Fruit fly (Drosophila melanogaster) whole organism, embryonic: ENCODE results near the gene uif.

Experiments
- Atf-2 ChIP-seq: fragments of 200-800 bp; sonication (Bioruptor generic); optimal IDR thresholded peaks from 2 replicates; lab custom pipeline; 2016; ENCODE audit warnings: missing biosample characterization, missing genetic modification characterization
- Bdp1 ChIP-seq: fragments of 200-800 bp; sonication (Bioruptor generic); optimal IDR thresholded peaks from 3 replicates; lab custom pipeline; 2016; ENCODE audit warnings: missing biosample characterization, missing genetic modification characterization
- CG10462 ChIP-seq: fragments of 200-800 bp; sonication (Bioruptor generic); optimal IDR thresholded peaks from 2 replicates; lab custom pipeline; 2016; ENCODE audit warnings: missing biosample characterization, missing genetic modification characterization
- CG11398 ChIP-seq: fragments of 200-800 bp; sonication (Bioruptor generic); optimal IDR thresholded peaks from 2 replicates; lab custom pipeline; 2016; ENCODE audit warnings: missing biosample characterization, missing genetic modification characterization
- CG11504 ChIP-seq: fragments of 200-800 bp; sonication (Bioruptor generic); optimal IDR thresholded peaks from 3 replicates; lab custom pipeline; 2019; ENCODE audit warnings: missing biosample characterization, mild to moderate bottlenecking, missing genetic modification characterization, moderate library complexity
- CG1647 ChIP-seq: fragments of 200-800 bp; sonication (Bioruptor generic); optimal IDR thresholded peaks from 3 replicates; lab custom pipeline; 2016; ENCODE audit warnings: missing biosample characterization, missing genetic modification characterization
- CG17385 ChIP-seq: fragments of 200-800 bp; sonication (Bioruptor generic); optimal IDR thresholded peaks from 3 replicates; lab custom pipeline; 2018; ENCODE audit warnings: missing biosample characterization, mild to moderate bottlenecking, missing genetic modification characterization
- CG1792 ChIP-seq: fragments of 200-800 bp; sonication (Bioruptor generic); optimal IDR thresholded peaks from 2 replicates; lab custom pipeline; 2016; ENCODE audit warnings: missing biosample characterization, missing genetic modification characterization
- CG18599 ChIP-seq: fragments of 200-800 bp; sonication (Bioruptor generic); optimal IDR thresholded peaks from 3 replicates; lab custom pipeline; 2017; ENCODE audit warnings: missing biosample characterization, missing genetic modification characterization, mild to moderate bottlenecking, moderate library complexity, missing genetic modification reagents
- CG18619 ChIP-seq: fragments of 200-800 bp; sonication (Bioruptor generic); optimal IDR thresholded peaks from 3 replicates; lab custom pipeline; 2017; ENCODE audit warnings: missing biosample characterization, mild to moderate bottlenecking, missing genetic modification characterization
- CG31441 ChIP-seq: fragments of 200-800 bp; sonication (Bioruptor generic); IDR thresholded peaks from 2 replicates; pipeline ENCODE4 v1.3.6; 2022; ENCODE audit warnings: missing biosample characterization, missing genetic modification characterization
- CG5180 ChIP-seq: fragments of 200-800 bp; sonication (Bioruptor generic); optimal IDR thresholded peaks from 3 replicates; lab custom pipeline; 2017; ENCODE audit warnings: missing biosample characterization, missing genetic modification characterization, mild to moderate bottlenecking, moderate library complexity, missing genetic modification reagents
- CG7745 ChIP-seq: fragments of 200-800 bp; sonication (Bioruptor generic); optimal IDR thresholded peaks from 2 replicates; lab custom pipeline; 2018; ENCODE audit warnings: missing biosample characterization, mild to moderate bottlenecking, missing genetic modification characterization, moderate library complexity
- CkIIα-i1 ChIP-seq: fragments of 200-800 bp; sonication (Bioruptor generic); IDR thresholded peaks from 2 replicates; pipeline ENCODE4 v1.3.6; 2022; ENCODE audit warnings: missing biosample characterization, missing genetic modification characterization
- CoRest ChIP-seq: fragments of 200-800 bp; sonication (Bioruptor generic); optimal IDR thresholded peaks from 3 replicates; lab custom pipeline; 2018; ENCODE audit warnings: missing biosample characterization, mild to moderate bottlenecking, missing genetic modification characterization, moderate library complexity
- Hr39 ChIP-seq: fragments of >200 bp; optimal IDR thresholded peaks from 2 replicates; lab custom pipeline; 2017
- MTF-1 ChIP-seq: fragments of 200-800 bp; sonication (Bioruptor generic); optimal IDR thresholded peaks from 2 replicates; lab custom pipeline; 2018; ENCODE audit warnings: missing biosample characterization, mild to moderate bottlenecking, missing genetic modification characterization, borderline replicate concordance
- Nf-YB ChIP-seq: fragments of 200-800 bp; sonication (Bioruptor generic); optimal IDR thresholded peaks from 3 replicates; lab custom pipeline; 2019; ENCODE audit warnings: missing biosample characterization, mild to moderate bottlenecking, missing genetic modification characterization, moderate library complexity
- Pdp1 ChIP-seq, 2 experiments: fragments of 200-800 bp; sonication (Bioruptor generic); optimal IDR thresholded peaks; 3 replicates each; lab custom pipeline; 2016; ENCODE audit warnings: missing biosample characterization in 2 of 2, missing genetic modification characterization in 2 of 2, mild to moderate bottlenecking in 1 of 2, moderate library complexity in 1 of 2
- Poxn ChIP-seq: fragments of 200-800 bp; sonication (Bioruptor generic); IDR thresholded peaks from 2 replicates; pipeline ENCODE4 v1.3.6; 2022; ENCODE audit warnings: missing biosample characterization, missing genetic modification characterization
- Taf1 ChIP-seq: fragments of 200-800 bp; sonication (Bioruptor generic); IDR thresholded peaks from 2 replicates; pipeline ENCODE4 v1.3.6; 2022; ENCODE audit warnings: missing biosample characterization, missing genetic modification characterization
- ato ChIP-seq: fragments of 200-800 bp; sonication (Bioruptor generic); IDR thresholded peaks from 2 replicates; pipeline ENCODE4 v1.3.6; 2022; ENCODE audit warnings: missing biosample characterization, missing genetic modification characterization; ENCODE audit not compliant: partially characterized antibody
- bab2 ChIP-seq: fragments of 200-800 bp; sonication (Bioruptor generic); optimal IDR thresholded peaks from 2 replicates; lab custom pipeline; 2016; ENCODE audit warnings: missing biosample characterization, missing genetic modification characterization
- bbx ChIP-seq: fragments of 200-800 bp; sonication (Bioruptor generic); IDR thresholded peaks from 2 replicates; pipeline ENCODE4 v1.3.6; 2022; ENCODE audit warnings: missing biosample characterization, missing genetic modification characterization; ENCODE audit not compliant: partially characterized antibody
- cg ChIP-seq: fragments of 200-800 bp; sonication (Bioruptor generic); optimal IDR thresholded peaks from 3 replicates; lab custom pipeline; 2019; ENCODE audit warnings: missing biosample characterization, mild to moderate bottlenecking, missing genetic modification characterization, moderate library complexity
- chinmo ChIP-seq: fragments of 200-800 bp; sonication (Bioruptor generic); IDR thresholded peaks from 4 replicates; pipeline ENCODE4 v1.3.6; 2022; ENCODE audit warnings: missing biosample characterization, missing genetic modification characterization; ENCODE audit not compliant: partially characterized antibody
- crp ChIP-seq, 2 experiments: fragments of 200-800 bp; sonication (Bioruptor generic); optimal IDR thresholded peaks; 2 replicates in 1 of 2; 3 replicates in 1 of 2; lab custom pipeline; 2017; ENCODE audit warnings: missing biosample characterization in 2 of 2, missing genetic modification characterization in 2 of 2, mild to moderate bottlenecking in 1 of 2, moderate library complexity in 1 of 2
- dan ChIP-seq: fragments of 200-800 bp; sonication (Bioruptor generic); IDR thresholded peaks from 2 replicates; pipeline ENCODE4 v1.3.6; 2022; ENCODE audit warnings: missing biosample characterization, missing genetic modification characterization
- dmrt11E ChIP-seq: fragments of 200-800 bp; sonication (Bioruptor generic); optimal IDR thresholded peaks from 3 replicates; lab custom pipeline; 2018; ENCODE audit warnings: missing biosample characterization, mild to moderate bottlenecking, missing genetic modification characterization, moderate library complexity
- emc ChIP-seq: fragments of 200-800 bp; sonication (Bioruptor generic); optimal IDR thresholded peaks from 2 replicates; lab custom pipeline; 2016; ENCODE audit warnings: missing biosample characterization, missing genetic modification characterization
- gfzf ChIP-seq: fragments of 200-800 bp; sonication (Bioruptor generic); optimal IDR thresholded peaks from 2 replicates; lab custom pipeline; 2016; ENCODE audit warnings: missing biosample characterization, mild to moderate bottlenecking, missing genetic modification characterization, moderate library complexity
- gro ChIP-seq: fragments of 200-800 bp; sonication (Bioruptor generic); optimal IDR thresholded peaks from 2 replicates; lab custom pipeline; 2016; ENCODE audit warnings: missing biosample characterization, missing genetic modification characterization
- inv ChIP-seq: fragments of 200-800 bp; sonication (Bioruptor generic); IDR thresholded peaks from 2 replicates; pipeline ENCODE4 v1.3.6; 2022; ENCODE audit warnings: missing biosample characterization, missing genetic modification characterization; ENCODE audit not compliant: partially characterized antibody
- lab ChIP-seq: fragments of 200-800 bp; sonication (Bioruptor generic); optimal IDR thresholded peaks from 3 replicates; lab custom pipeline; 2017; ENCODE audit warnings: missing biosample characterization, missing genetic modification characterization, mild to moderate bottlenecking, moderate library complexity, missing genetic modification reagents
- lola ChIP-seq, 3 experiments: fragments of >200 bp in 2 of 3; fragments of 200-800 bp in 1 of 3; sonication (Bioruptor generic) in 1 of 3; optimal IDR thresholded peaks; 2 replicates each; lab custom pipeline; 2017 to 2019; ENCODE audit warnings: missing biosample characterization in 3 of 3, missing genetic modification characterization in 3 of 3, mild to moderate bottlenecking in 1 of 3, moderate library complexity in 1 of 3
- mirr ChIP-seq: fragments of 200-800 bp; sonication (Bioruptor generic); optimal IDR thresholded peaks from 3 replicates; lab custom pipeline; 2018; ENCODE audit warnings: missing biosample characterization, mild to moderate bottlenecking, missing genetic modification characterization
- nmo ChIP-seq: fragments of 200-800 bp; sonication (Bioruptor generic); optimal IDR thresholded peaks from 2 replicates; lab custom pipeline; 2018; ENCODE audit warnings: missing biosample characterization, mild to moderate bottlenecking, missing genetic modification characterization, moderate library complexity
- org-1 ChIP-seq: fragments of 200-800 bp; sonication (Bioruptor generic); optimal IDR thresholded peaks from 2 replicates; lab custom pipeline; 2017; ENCODE audit warnings: missing biosample characterization, missing genetic modification characterization
- pho ChIP-seq: fragments of 200-800 bp; sonication (Bioruptor generic); optimal IDR thresholded peaks from 2 replicates; lab custom pipeline; 2016; ENCODE audit warnings: missing biosample characterization, missing genetic modification characterization
- pita ChIP-seq: fragments of 200-800 bp; sonication (Bioruptor generic); optimal IDR thresholded peaks from 2 replicates; lab custom pipeline; 2017; ENCODE audit warnings: missing biosample characterization, mild to moderate bottlenecking, missing genetic modification characterization
- psq ChIP-seq: fragments of 200-800 bp; sonication (Bioruptor generic); optimal IDR thresholded peaks from 2 replicates; lab custom pipeline; 2017; ENCODE audit warnings: missing biosample characterization, missing genetic modification characterization
- pzg ChIP-seq: fragments of 200-800 bp; sonication (Bioruptor generic); optimal IDR thresholded peaks from 3 replicates; lab custom pipeline; 2018; ENCODE audit warnings: missing biosample characterization, mild to moderate bottlenecking, missing genetic modification characterization, moderate library complexity
- row ChIP-seq: fragments of 200-800 bp; sonication (Bioruptor generic); IDR thresholded peaks from 3 replicates; pipeline ENCODE4 v1.3.6; 2022; ENCODE audit warnings: missing biosample characterization, missing genetic modification characterization
- sc ChIP-seq, 3 experiments: fragments of >200 bp in 2 of 3; fragments of 200-800 bp in 1 of 3; sonication (Bioruptor generic) in 1 of 3; optimal IDR thresholded peaks; 2 replicates in 2 of 3; 3 replicates in 1 of 3; lab custom pipeline; 2017; ENCODE audit warnings: mild to moderate bottlenecking in 1 of 3, missing biosample characterization in 1 of 3, missing genetic modification characterization in 1 of 3, missing genetic modification reagents in 1 of 3
- sens ChIP-seq: fragments of 200-800 bp; sonication (Bioruptor generic); peaks from one replicate; lab custom pipeline; 2016; ENCODE audit warnings: missing biosample characterization, missing genetic modification characterization
- trem ChIP-seq: fragments of 200-800 bp; optimal IDR thresholded peaks from 3 replicates; lab custom pipeline; 2019; ENCODE audit warnings: missing biosample characterization, mild to moderate bottlenecking, missing genetic modification characterization, moderate library complexity
- twi ChIP-seq: fragments of 200-800 bp; optimal IDR thresholded peaks from 2 replicates; lab custom pipeline; 2019; ENCODE audit warnings: missing biosample characterization, mild to moderate bottlenecking, missing genetic modification characterization, moderate library complexity
- unc-4 ChIP-seq: fragments of 200-800 bp; sonication (Bioruptor generic); IDR thresholded peaks from 2 replicates; pipeline ENCODE4 v1.3.6; 2022; ENCODE audit warnings: missing biosample characterization, missing genetic modification characterization; ENCODE audit not compliant: partially characterized antibody
- zen2 ChIP-seq: fragments of 200-800 bp; sonication (Bioruptor generic); IDR thresholded peaks from 3 replicates; pipeline ENCODE4 v1.3.6; 2022; ENCODE audit warnings: missing biosample characterization, missing genetic modification characterization; ENCODE audit not compliant: partially characterized antibody

The uif gene

DNA sequence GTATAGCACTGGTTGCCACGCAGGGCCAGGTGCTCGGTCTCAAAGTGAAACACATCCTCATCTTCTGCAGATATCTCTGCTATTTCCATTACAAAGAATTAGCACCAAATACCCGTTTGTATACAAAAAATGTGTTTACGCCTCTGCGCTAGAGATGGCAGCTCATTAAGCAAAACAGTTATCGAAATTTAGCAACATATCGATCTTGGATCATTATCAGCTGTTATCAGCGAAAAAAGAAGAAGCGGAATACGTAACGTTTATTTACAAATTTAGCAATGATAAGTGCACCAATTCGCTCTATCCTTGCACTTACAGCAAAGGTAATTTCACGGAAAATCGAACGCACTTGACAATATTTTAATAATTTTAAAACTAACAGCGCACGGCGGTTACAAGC lies 50.0 kb downstream of the uif start, which contains the start of the genes Atac1 and Hmgcl (continued):
- TF ChIP-seq unc-4 (peak; percentile 46; the same call in 1 of the 2 replicates), bab2 (GFP tag; lab: Kevin White, UChicago) (no peak), pzg (GFP tag; lab: Kevin White, UChicago) (peak; percentile 19), CG11398 (GFP tag; lab: Kevin White, UChicago) (no peak), CG18619 (no peak), lab (no peak), nmo (GFP tag; lab: Kevin White, UChicago) (no peak), crp (GFP tag; optimal IDR thresholded peaks at IDR 0.05; lab: Kevin White, UChicago) (peak in 1 of 2 experiments; percentile 78), gfzf (GFP tag; lab: Kevin White, UChicago) (no peak), dan (GFP tag; lab: Robert Waterston, UW) (no peak), CG10462 (GFP tag; lab: Kevin White, UChicago) (no peak), bbx (GFP tag; lab: Robert Waterston, UW) (no peak), lola (GFP tag; optimal IDR thresholded peaks at IDR 0.05; lab: Kevin White, UChicago) (no peak), mirr (GFP tag; lab: Kevin White, UChicago) (no peak), CG1647 (GFP tag; lab: Kevin White, UChicago) (no peak), Atf-2 (GFP tag; lab: Kevin White, UChicago) (no peak), CG11504 (tag; lab: Kevin White, UChicago) (no peak), CG18599 (GFP tag; lab: Kevin White, UChicago) (no peak), org-1 (GFP tag; lab: Kevin White, UChicago) (no peak), emc (GFP tag; lab: Kevin White, UChicago) (no peak), CoRest (tag; lab: Kevin White, UChicago) (no peak), chinmo (0 out of 4 replicates have a peak, but pooled peaks have one; percentile 36), pita (no peak), pho (GFP tag; lab: Kevin White, UChicago) (no peak), Pdp1 (GFP tag; optimal IDR thresholded peaks at IDR 0.05; lab: Kevin White, UChicago) (peak in 1 of 2 experiments; percentile 87), trem (no peak), gro (no peak), cg (GFP tag; lab: Kevin White, UChicago) (no peak), CG31441 (GFP tag; lab: Robert Waterston, UW) (no peak), MTF-1 (no peak), CG17385 (GFP tag; lab: Kevin White, UChicago) (peak; percentile 89), psq (GFP tag; lab: Kevin White, UChicago) (no peak), sens (GFP tag; lab: Kevin White, UChicago) (peak; percentile 5), inv (GFP tag; lab: Robert Waterston, UW) (no peak), Poxn (GFP tag; lab: Robert Waterston, UW) (no peak), CkIIα-i1 (no peak), twi (tag; lab: Kevin White, UChicago) (no peak), sc (optimal IDR thresholded peaks at IDR 0.05; lab: Kevin White, UChicago) (no peak), sc (GFP tag; optimal IDR thresholded peaks at IDR 0.05; lab: Kevin White, UChicago) (no peak), Nf-YB (GFP tag; lab: Kevin White, UChicago) (no peak), zen2 (GFP tag; lab: Robert Waterston, UW) (peak; percentile 35; the same call in 1 of the 3 replicates), CG5180 (GFP tag; lab: Kevin White, UChicago) (no peak), row (GFP tag; lab: Robert Waterston, UW) (peak; percentile 9; the same call in 1 of the 3 replicates), Taf1 (GFP tag; lab: Robert Waterston, UW) (no peak), CG1792 (no peak), CG7745 (no peak), Hr39 (no peak), dmrt11E (tag; lab: Kevin White, UChicago) (no peak), Bdp1 (GFP tag; lab: Kevin White, UChicago) (no peak), ato (GFP tag; lab: Robert Waterston, UW) (no peak)
